Worm (Caenorhabditis elegans) whole organism, L3 larva: ENCODE results near the gene ZK177.3.

Source experiments
- ZK546.5 ChIP-seq: sonication (generic microtip); optimal IDR thresholded peaks from 2 replicates; lab custom pipeline; 2017; ENCODE audit warnings: missing biosample characterization, missing genetic modification characterization
- aly-2 ChIP-seq: fragments of 150-350 bp; optimal IDR thresholded peaks from 2 replicates; lab custom pipeline; 2014; ENCODE audit warnings: missing biosample characterization, missing genetic modification characterization
- ama-1 ChIP-seq: fragments of 150-350 bp; optimal IDR thresholded peaks from 2 replicates; lab custom pipeline; 2018
- ceh-28 ChIP-seq: fragments of 150-350 bp; optimal IDR thresholded peaks from 2 replicates; lab custom pipeline; 2014; ENCODE audit warnings: missing biosample characterization, missing genetic modification reagents, missing genetic modification characterization
- ceh-9 ChIP-seq: sonication (generic microtip); optimal IDR thresholded peaks from 2 replicates; lab custom pipeline; 2018; ENCODE audit warnings: missing biosample characterization, missing genetic modification characterization
- fos-1 ChIP-seq: fragments of 150-350 bp; optimal IDR thresholded peaks from 2 replicates; lab custom pipeline; 2014; ENCODE audit warnings: missing biosample characterization, missing genetic modification characterization
- jun-1 ChIP-seq: fragments of 150-350 bp; optimal IDR thresholded peaks from 2 replicates; lab custom pipeline; 2014; ENCODE audit warnings: missing biosample characterization, missing genetic modification reagents, missing genetic modification characterization
- mdl-1 ChIP-seq: fragments of 150-350 bp; optimal IDR thresholded peaks from 2 replicates; lab custom pipeline; 2014; ENCODE audit warnings: missing biosample characterization, missing genetic modification characterization
- nfya-1 ChIP-seq: sonication (generic microtip); optimal IDR thresholded peaks from 2 replicates; lab custom pipeline; 2017; ENCODE audit warnings: missing genetic modification characterization, mild to moderate bottlenecking, missing compliant biosample characterization, antibody characterized with exemption, moderate library complexity; ENCODE audit not compliant: insufficient read depth
- unc-62 ChIP-seq: fragments of 150-350 bp; sonication (generic microtip); optimal IDR thresholded peaks from 4 replicates; lab custom pipeline; 2014; ENCODE audit warnings: missing biosample characterization, missing genetic modification reagents, missing genetic modification characterization
- zag-1 ChIP-seq: fragments of 150-350 bp; optimal IDR thresholded peaks from 2 replicates; lab custom pipeline; 2014; ENCODE audit warnings: missing biosample characterization, missing genetic modification characterization

- TF ChIP-seq nfya-1 (tag; lab: Kevin White, UChicago) = peak; percentile 64
- TF ChIP-seq unc-62 (GFP tag; lab: Kevin White, UChicago) = no peak
- no peak for TF ChIP-seq ZK546.5 (tag; lab: Kevin White, UChicago)
- TF ChIP-seq ama-1 = no peak
- TF ChIP-seq aly-2 (tag; lab: Kevin White, UChicago) = no peak
- no peak for TF ChIP-seq ceh-28 (tag; lab: Kevin White, UChicago)
- no peak for TF ChIP-seq ceh-9
- no peak for TF ChIP-seq jun-1 (tag; lab: Kevin White, UChicago)
- no peak for TF ChIP-seq zag-1 (tag; lab: Kevin White, UChicago)
- TF ChIP-seq fos-1 (tag; lab: Kevin White, UChicago) = no peak
- TF ChIP-seq mdl-1 (tag; lab: Kevin White, UChicago) = no peak
These were observed 4.0 kb upstream of the ZK177.3 start for ce11 chrII:5511417-5512353.
